Worm (Caenorhabditis elegans) whole organism, L4/young adult: ENCODE measurements around the gene F19F10.1.

Source experiments
- dao-5 ChIP-seq: sonication (generic microtip); optimal IDR thresholded peaks from 2 replicates; lab custom pipeline; 2016; ENCODE audit warnings: missing genotype, missing genetic modification characterization, moderate library complexity, missing compliant biosample characterization
- him-1 ChIP-seq: sonication (generic microtip); optimal IDR thresholded peaks from 2 replicates; lab custom pipeline; 2016; ENCODE audit warnings: missing genotype, missing genetic modification reagents, missing genetic modification characterization, missing compliant biosample characterization

DNA sequence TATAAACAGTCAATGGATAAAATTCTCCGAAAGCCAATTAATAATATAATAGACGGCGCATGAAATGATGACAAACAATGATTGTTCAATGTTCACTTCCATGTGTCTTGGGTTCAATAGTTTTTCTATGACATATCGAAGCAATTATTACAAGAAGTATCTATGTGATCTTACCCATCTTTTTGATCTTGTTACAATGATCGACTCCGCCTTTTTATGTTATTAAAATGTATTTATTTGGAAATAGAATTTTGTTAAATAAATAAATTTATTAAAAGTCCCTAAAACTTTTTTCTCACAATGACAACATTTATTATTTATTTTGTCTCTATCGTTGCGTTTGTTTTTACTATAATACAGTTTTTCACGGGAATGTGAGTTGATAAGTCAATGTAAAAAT is 33.2 kb upstream of the F19F10.1 start, which contains the start of gene swt-2:
- no peak for TF ChIP-seq him-1
- no peak for TF ChIP-seq dao-5 (tag; lab: Kevin White, UChicago)
